Fruit fly (Drosophila melanogaster) whole organism, embryonic: ENCODE measurements around the gene mad2.

Source experiments
- BtbVII ChIP-seq: fragments of 200-800 bp; sonication (Bioruptor generic); optimal IDR thresholded peaks from 3 replicates; lab custom pipeline; 2017; ENCODE audit warnings: missing biosample characterization, mild to moderate bottlenecking, missing genetic modification characterization
- CG1024 ChIP-seq: fragments of 200-800 bp; sonication (Bioruptor generic); IDR thresholded peaks from 2 replicates; pipeline ENCODE4 v1.3.6; 2022; ENCODE audit warnings: missing biosample characterization, missing genetic modification characterization
- CG10959 ChIP-seq: fragments of 200-800 bp; sonication (Bioruptor generic); IDR thresholded peaks from 2 replicates; pipeline ENCODE4 v1.3.6; 2022; ENCODE audit warnings: missing biosample characterization, missing genetic modification characterization
- CG11398 ChIP-seq: fragments of 200-800 bp; sonication (Bioruptor generic); optimal IDR thresholded peaks from 2 replicates; lab custom pipeline; 2016; ENCODE audit warnings: missing biosample characterization, missing genetic modification characterization
- CG12236 ChIP-seq: fragments of 200-800 bp; sonication (Bioruptor generic); optimal IDR thresholded peaks from 2 replicates; lab custom pipeline; 2016; ENCODE audit warnings: missing biosample characterization, missing genetic modification characterization
- CG12769 ChIP-seq: fragments of 200-800 bp; sonication (Bioruptor generic); optimal IDR thresholded peaks from 2 replicates; lab custom pipeline; 2019; ENCODE audit warnings: missing biosample characterization, mild to moderate bottlenecking, missing genetic modification characterization, moderate library complexity
- CG12942 ChIP-seq: fragments of 200-800 bp; sonication (Bioruptor generic); optimal IDR thresholded peaks from 3 replicates; lab custom pipeline; 2016; ENCODE audit warnings: missing biosample characterization, missing genetic modification characterization
- CG13775 ChIP-seq: fragments of 200-800 bp; sonication (Bioruptor generic); optimal IDR thresholded peaks from 3 replicates; lab custom pipeline; 2017; ENCODE audit warnings: missing biosample characterization, mild to moderate bottlenecking, missing genetic modification characterization
- CG15011 ChIP-seq: fragments of 200-800 bp; sonication (Bioruptor generic); optimal IDR thresholded peaks from 3 replicates; lab custom pipeline; 2018; ENCODE audit warnings: missing biosample characterization, mild to moderate bottlenecking, missing genetic modification characterization
- CG16813 ChIP-seq: fragments of 200-800 bp; sonication (Bioruptor generic); IDR thresholded peaks from 3 replicates; pipeline ENCODE4 v1.3.6; 2022; ENCODE audit warnings: missing biosample characterization, missing genetic modification characterization; ENCODE audit not compliant: partially characterized antibody
- CG17186 ChIP-seq: fragments of 200-800 bp; sonication (Bioruptor generic); optimal IDR thresholded peaks from 3 replicates; lab custom pipeline; 2017; ENCODE audit warnings: missing biosample characterization, missing genetic modification reagents, missing genetic modification characterization
- CG17612 ChIP-seq: fragments of 200-800 bp; sonication (Bioruptor generic); IDR thresholded peaks from 2 replicates; pipeline ENCODE4 v1.3.6; 2022; ENCODE audit warnings: missing biosample characterization, missing genetic modification characterization
- CG31365 ChIP-seq: fragments of 200-800 bp; sonication (Bioruptor generic); optimal IDR thresholded peaks from 2 replicates; lab custom pipeline; 2018; ENCODE audit warnings: missing biosample characterization, mild to moderate bottlenecking, missing genetic modification characterization
- CG32767 ChIP-seq: fragments of 200-800 bp; sonication (Bioruptor generic); IDR thresholded peaks from 2 replicates; pipeline ENCODE4 v1.3.6; 2022; ENCODE audit warnings: missing biosample characterization, missing genetic modification characterization
- CG3847 ChIP-seq: fragments of 200-800 bp; sonication (Bioruptor generic); IDR thresholded peaks from 2 replicates; pipeline ENCODE4 v1.3.6; 2022; ENCODE audit warnings: missing biosample characterization, missing genetic modification characterization
- CG4424 ChIP-seq: fragments of 200-800 bp; sonication (Bioruptor generic); optimal IDR thresholded peaks from 3 replicates; lab custom pipeline; 2016; ENCODE audit warnings: missing biosample characterization, missing genetic modification characterization
- CG6854 ChIP-seq: fragments of 200-800 bp; sonication (Bioruptor generic); optimal IDR thresholded peaks from 3 replicates; lab custom pipeline; 2017; ENCODE audit warnings: missing biosample characterization, mild to moderate bottlenecking, missing genetic modification characterization
- CG8281 ChIP-seq: fragments of 200-800 bp; sonication (Bioruptor generic); optimal IDR thresholded peaks from 2 replicates; lab custom pipeline; 2018; ENCODE audit warnings: missing biosample characterization, mild to moderate bottlenecking, missing genetic modification characterization, moderate library complexity
- CrebB ChIP-seq: fragments of 200-800 bp; sonication (Bioruptor generic); optimal IDR thresholded peaks from 3 replicates; lab custom pipeline; 2018; ENCODE audit warnings: missing biosample characterization, mild to moderate bottlenecking, missing genetic modification characterization
- Drgx ChIP-seq: fragments of 200-800 bp; sonication (Bioruptor generic); IDR thresholded peaks from 2 replicates; pipeline ENCODE4 v1.3.6; 2022; ENCODE audit warnings: missing biosample characterization, missing genetic modification characterization
- Ets65A ChIP-seq: fragments of 200-800 bp; sonication (Bioruptor generic); peaks from one replicate; lab custom pipeline; 2016; ENCODE audit warnings: missing biosample characterization, missing genetic modification characterization
- GATAe ChIP-seq: fragments of 200-800 bp; sonication (Bioruptor generic); conservative IDR thresholded peaks from 2 replicates; pipeline ENCODE4 v1.3.6; 2022; ENCODE audit warnings: missing biosample characterization, missing genetic modification characterization
- Gug ChIP-seq: fragments of 200-800 bp; sonication (Bioruptor generic); IDR thresholded peaks from 4 replicates; pipeline ENCODE4 v1.3.6; 2022; ENCODE audit warnings: missing biosample characterization, missing genetic modification characterization
- Hand ChIP-seq: fragments of 200-800 bp; sonication (Bioruptor generic); optimal IDR thresholded peaks from 2 replicates; lab custom pipeline; 2017; ENCODE audit warnings: mild to moderate bottlenecking, missing biosample characterization, missing genetic modification reagents, missing genetic modification characterization
- Hmx ChIP-seq: fragments of 200-800 bp; sonication (Bioruptor generic); optimal IDR thresholded peaks from 2 replicates; lab custom pipeline; 2016; ENCODE audit warnings: missing biosample characterization, missing genetic modification characterization
- Hr3 ChIP-seq: fragments of 200-800 bp; sonication (Bioruptor generic); optimal IDR thresholded peaks from 3 replicates; lab custom pipeline; 2016; ENCODE audit warnings: missing biosample characterization, missing genetic modification characterization
- Jarid2 ChIP-seq: fragments of 200-800 bp; sonication (Bioruptor generic); optimal IDR thresholded peaks from 3 replicates; lab custom pipeline; 2017; ENCODE audit warnings: mild to moderate bottlenecking, missing biosample characterization, missing genetic modification reagents, missing genetic modification characterization
- Myb ChIP-seq: fragments of 200-800 bp; sonication (Bioruptor generic); optimal IDR thresholded peaks from 2 replicates; lab custom pipeline; 2016; ENCODE audit warnings: missing biosample characterization, missing genetic modification characterization
- Opbp ChIP-seq: fragments of 200-800 bp; sonication (Bioruptor generic); IDR thresholded peaks from 3 replicates; pipeline ENCODE4 v1.3.6; 2022; ENCODE audit warnings: missing biosample characterization, missing genetic modification characterization; ENCODE audit not compliant: partially characterized antibody
- Sin3A ChIP-seq: fragments of >200 bp; optimal IDR thresholded peaks from 2 replicates; lab custom pipeline; 2018
- Taf1 ChIP-seq: fragments of 200-800 bp; sonication (Bioruptor generic); IDR thresholded peaks from 2 replicates; pipeline ENCODE4 v1.3.6; 2022; ENCODE audit warnings: missing biosample characterization, missing genetic modification characterization
- bab2 ChIP-seq: fragments of 200-800 bp; sonication (Bioruptor generic); optimal IDR thresholded peaks from 2 replicates; lab custom pipeline; 2016; ENCODE audit warnings: missing biosample characterization, missing genetic modification characterization
- bcd ChIP-seq: fragments of 200-800 bp; sonication (Bioruptor generic); optimal IDR thresholded peaks from 2 replicates; lab custom pipeline; 2017; ENCODE audit warnings: missing biosample characterization, mild to moderate bottlenecking, missing genetic modification characterization
- bigmax ChIP-seq: fragments of 200-800 bp; sonication (Bioruptor generic); optimal IDR thresholded peaks from 2 replicates; lab custom pipeline; 2018; ENCODE audit warnings: missing biosample characterization, mild to moderate bottlenecking, missing genetic modification characterization
- chm ChIP-seq: fragments of 200-800 bp; sonication (Bioruptor generic); IDR thresholded peaks from 2 replicates; pipeline ENCODE4 v1.3.6; 2022; ENCODE audit warnings: missing biosample characterization, missing genetic modification characterization
- chn ChIP-seq: fragments of 200-800 bp; sonication (Bioruptor generic); optimal IDR thresholded peaks from 2 replicates; lab custom pipeline; 2016; ENCODE audit warnings: missing biosample characterization, missing genetic modification characterization
- croc ChIP-seq: fragments of 200-800 bp; sonication (Bioruptor generic); conservative IDR thresholded peaks from 3 replicates; pipeline ENCODE4 v1.3.6; 2022; ENCODE audit warnings: missing biosample characterization, missing genetic modification characterization
- grau ChIP-seq: fragments of 200-800 bp; optimal IDR thresholded peaks from 3 replicates; lab custom pipeline; 2019; ENCODE audit warnings: missing biosample characterization, mild to moderate bottlenecking, missing genetic modification characterization, moderate library complexity
- grn ChIP-seq: fragments of 200-800 bp; sonication (Bioruptor generic); optimal IDR thresholded peaks from 3 replicates; lab custom pipeline; 2017; ENCODE audit warnings: missing biosample characterization, missing genetic modification characterization
- hbn ChIP-seq: fragments of 200-800 bp; sonication (Bioruptor generic); IDR thresholded peaks from 2 replicates; pipeline ENCODE4 v1.3.6; 2022; ENCODE audit warnings: missing biosample characterization, missing genetic modification characterization; ENCODE audit not compliant: partially characterized antibody
- jumu ChIP-seq: fragments of 200-800 bp; sonication (Bioruptor generic); optimal IDR thresholded peaks from 3 replicates; lab custom pipeline; 2016; ENCODE audit warnings: missing biosample characterization, missing genetic modification characterization
- mam ChIP-seq: fragments of 200-800 bp; sonication (Bioruptor generic); optimal IDR thresholded peaks from 3 replicates; lab custom pipeline; 2016; ENCODE audit warnings: missing biosample characterization, missing genetic modification characterization
- mld ChIP-seq: fragments of 200-800 bp; sonication (Bioruptor generic); IDR thresholded peaks from 3 replicates; pipeline ENCODE4 v1.3.6; 2022; ENCODE audit warnings: missing biosample characterization, missing genetic modification characterization; ENCODE audit not compliant: partially characterized antibody
- otp ChIP-seq: fragments of 200-800 bp; sonication (Bioruptor generic); IDR thresholded peaks from 3 replicates; pipeline ENCODE4, ENCODE4 v1.3.6; 2022; ENCODE audit warnings: missing biosample characterization, missing genetic modification characterization
- pnt ChIP-seq: fragments of 200-800 bp; sonication (Bioruptor generic); optimal IDR thresholded peaks from 3 replicates; lab custom pipeline; 2016; ENCODE audit warnings: missing biosample characterization, missing genetic modification characterization
- pum ChIP-seq: fragments of 200-800 bp; sonication (Bioruptor generic); optimal IDR thresholded peaks from 2 replicates; lab custom pipeline; 2016; ENCODE audit warnings: missing biosample characterization, missing genetic modification characterization
- repo ChIP-seq: fragments of 200-800 bp; sonication (Bioruptor generic); optimal IDR thresholded peaks from 2 replicates; lab custom pipeline; 2016; ENCODE audit warnings: missing biosample characterization, missing genetic modification characterization
- sd ChIP-seq: fragments of 200-800 bp; sonication (Bioruptor generic); optimal IDR thresholded peaks from 3 replicates; lab custom pipeline; 2018; ENCODE audit warnings: missing biosample characterization, mild to moderate bottlenecking, missing genetic modification characterization, moderate library complexity
- seq ChIP-seq: fragments of 200-800 bp; sonication (Bioruptor generic); IDR thresholded peaks from 2 replicates; pipeline ENCODE4 v1.3.6; 2022; ENCODE audit warnings: missing biosample characterization, missing genetic modification characterization
- tna ChIP-seq: fragments of 200-800 bp; sonication (Bioruptor generic); IDR thresholded peaks from 2 replicates; pipeline ENCODE4 v1.3.6; 2022; ENCODE audit warnings: missing biosample characterization, missing genetic modification characterization; ENCODE audit not compliant: partially characterized antibody
- wek ChIP-seq: fragments of 200-800 bp; sonication (Bioruptor generic); optimal IDR thresholded peaks from 3 replicates; lab custom pipeline; 2018; ENCODE audit warnings: missing biosample characterization, mild to moderate bottlenecking, missing genetic modification characterization, moderate library complexity
- zf30C ChIP-seq: fragments of 200-800 bp; sonication (Bioruptor generic); optimal IDR thresholded peaks from 3 replicates; lab custom pipeline; 2018; ENCODE audit warnings: missing biosample characterization, mild to moderate bottlenecking, missing genetic modification characterization

The mad2 gene

dm6 chr3L:5813016-5813415, at the start of gene mad2 (continued):
- TF ChIP-seq CG17186 (GFP tag; lab: Kevin White, UChicago) (peak; percentile 60), CG1024 (GFP tag; lab: Robert Waterston, UW) (no peak), CG31365 (tag; lab: Kevin White, UChicago) (no peak), bab2 (GFP tag; lab: Kevin White, UChicago) (no peak), CG15011 (GFP tag; lab: Kevin White, UChicago) (no peak), repo (no peak), CG8281 (no peak), CG12236 (GFP tag; lab: Kevin White, UChicago) (no peak), grn (no peak), bigmax (GFP tag; lab: Kevin White, UChicago) (no peak), CG12769 (peak; percentile 65), CG32767 (GFP tag; lab: Robert Waterston, UW) (no peak), CG3847 (peak; percentile 69), CG17612 (GFP tag; lab: Robert Waterston, UW) (no peak), Jarid2 (GFP tag; lab: Kevin White, UChicago) (no peak), Myb (peak; percentile 82), tna (peak; percentile 53; the same call in 1 of the 2 replicates), seq (no peak), Opbp (GFP tag; lab: Robert Waterston, UW) (peak; percentile 78), pum (GFP tag; lab: Kevin White, UChicago) (no peak), otp (GFP tag; lab: Robert Waterston, UW) (no peak), croc (GFP tag; lab: Robert Waterston, UW) (no peak), zf30C (GFP tag; lab: Kevin White, UChicago) (no peak), sd (peak; percentile 3), pnt (GFP tag; lab: Kevin White, UChicago) (no peak), mld (no peak), chn (GFP tag; lab: Kevin White, UChicago) (peak; percentile 44), BtbVII (no peak), Hand (no peak), wek (no peak), CG11398 (GFP tag; lab: Kevin White, UChicago) (no peak), Hr3 (no peak), CG13775 (no peak), jumu (GFP tag; lab: Kevin White, UChicago) (peak; percentile 34), grau (peak; percentile 38), mam (peak; percentile 19), Sin3A (lab: Kevin White, UChicago) (peak; percentile 65), Hmx (GFP tag; lab: Kevin White, UChicago) (no peak), hbn (GFP tag; lab: Robert Waterston, UW) (peak; percentile 55; the same call in 1 of the 2 replicates), CG4424 (no peak), CrebB (tag; lab: Kevin White, UChicago) (peak; percentile 33), CG12942 (GFP tag; lab: Kevin White, UChicago) (no peak), CG10959 (GFP tag; lab: Robert Waterston, UW) (no peak), chm (GFP tag; lab: Robert Waterston, UW) (0 out of 2 replicates have a peak, but pooled peaks have one; percentile 27), Drgx (GFP tag; lab: Robert Waterston, UW) (no peak), Taf1 (no peak), Ets65A (peak; percentile 93), GATAe (GFP tag; lab: Robert Waterston, UW) (no peak), CG6854 (GFP tag; lab: Kevin White, UChicago) (no peak), Gug (GFP tag; lab: Robert Waterston, UW) (no peak), bcd (no peak), CG16813 (GFP tag; lab: Robert Waterston, UW) (peak; percentile 78)
